Fruit fly (Drosophila melanogaster): ENCODE data around the gene CycT.
A peak's percentile ranks its signal among the peaks of the same experiment; 100 is the strongest.

Gene CycT

DNA sequence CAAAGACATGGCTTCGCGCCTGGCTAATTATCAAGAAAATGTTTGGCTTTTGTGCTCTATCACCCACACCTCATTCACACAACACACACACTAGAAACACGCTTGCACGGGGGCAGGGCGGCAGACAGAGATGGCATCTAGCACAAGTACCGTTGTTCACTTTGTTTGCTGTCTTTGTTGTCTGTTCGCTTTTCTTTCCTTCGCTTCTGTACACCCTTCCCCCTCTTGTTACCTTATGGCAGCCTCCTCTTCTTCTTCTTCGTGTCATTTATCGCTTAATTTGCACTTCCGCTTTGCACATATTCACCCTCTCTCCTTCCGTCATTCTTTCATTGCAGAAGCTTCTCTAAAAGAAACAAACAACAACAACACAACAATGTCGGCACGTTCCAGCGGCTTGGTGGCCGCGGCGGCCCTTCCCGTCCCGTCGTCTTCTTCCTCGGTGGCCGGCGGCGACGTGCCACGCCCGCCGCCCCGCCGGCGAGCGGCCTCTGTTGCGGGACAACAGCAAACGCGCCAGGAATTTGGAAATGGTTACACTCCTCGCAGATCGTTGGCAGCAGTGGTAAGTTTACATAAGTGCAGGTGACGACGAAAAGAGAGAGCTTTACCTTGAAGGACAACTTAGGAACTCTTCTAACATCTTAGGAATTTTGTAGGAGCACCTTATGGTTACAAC, 27.0 kb downstream of the CycT start:
- TF ChIP-seq knrl (GFP tag; IDR thresholded peaks at IDR 0.05; ENCODE audit: partially characterized antibody), result no peak
- TF ChIP-seq Pdp1 (GFP tag; optimal IDR thresholded peaks at IDR 0.05), result no peak
- no peak for TF ChIP-seq CoRest (tag; optimal IDR thresholded peaks at IDR 0.05)
- TF ChIP-seq Doc3 (GFP tag; IDR thresholded peaks at IDR 0.05; ENCODE audit: partially characterized antibody), result 0 out of 3 replicates have a peak, but pooled peaks have one; percentile 14
- peak; percentile 7 for TF ChIP-seq CG11723 (GFP tag; optimal IDR thresholded peaks at IDR 0.05)
- TF ChIP-seq ATbp (GFP tag; optimal IDR thresholded peaks at IDR 0.05), result peak; percentile 32
- TF ChIP-seq CG9932 (GFP tag; IDR thresholded peaks at IDR 0.05), result 0 out of 2 replicates have a peak, but pooled peaks have one; percentile 9
- no peak for TF ChIP-seq fu2 (GFP tag; optimal IDR thresholded peaks at IDR 0.05)
- peak; percentile 91 for TF ChIP-seq crol (GFP tag; IDR thresholded peaks at IDR 0.05)
- 0 out of 3 replicates have a peak, but pooled peaks have one; percentile 25 for TF ChIP-seq H15 (GFP tag; IDR thresholded peaks at IDR 0.05)
- peak; percentile 13 for TF ChIP-seq NC2α (GFP tag; optimal IDR thresholded peaks at IDR 0.05)
- no peak for TF ChIP-seq CG12659 (GFP tag; optimal IDR thresholded peaks at IDR 0.05)
- peak; percentile 4 for TF ChIP-seq repo (GFP tag; optimal IDR thresholded peaks at IDR 0.05)
- TF ChIP-seq grn (GFP tag; optimal IDR thresholded peaks at IDR 0.05), result peak; percentile 18
- TF ChIP-seq chm (GFP tag; IDR thresholded peaks at IDR 0.05), result peak; percentile 40
- no peak for TF ChIP-seq lbe (GFP tag; optimal IDR thresholded peaks at IDR 0.05)
- no peak for TF ChIP-seq CG2678 (tag; optimal IDR thresholded peaks at IDR 0.05)
- no peak for TF ChIP-seq vnd (GFP tag; IDR thresholded peaks at IDR 0.05; ENCODE audit: partially characterized antibody)
- TF ChIP-seq CG18619 (GFP tag; optimal IDR thresholded peaks at IDR 0.05), result no peak
- peak; percentile 22; the same call in 1 of the 2 replicates for TF ChIP-seq E2f2 (GFP tag; IDR thresholded peaks at IDR 0.05)
- no peak for TF ChIP-seq CG33557 (GFP tag; optimal IDR thresholded peaks at IDR 0.05)
- TF ChIP-seq HHEX (GFP tag; optimal IDR thresholded peaks at IDR 0.05), result peak; percentile 22
- no peak for TF ChIP-seq CG12155 (GFP tag; optimal IDR thresholded peaks at IDR 0.05)
- TF ChIP-seq CG11696 (GFP tag; IDR thresholded peaks at IDR 0.05), result 0 out of 2 replicates have a peak, but pooled peaks have one; percentile 30
- TF ChIP-seq CG18599 (GFP tag; optimal IDR thresholded peaks at IDR 0.05), result no peak
- TF ChIP-seq CG15601 (tag; optimal IDR thresholded peaks at IDR 0.05), result no peak
- no peak for TF ChIP-seq prd (optimal IDR thresholded peaks at IDR 0.05)
- no peak for TF ChIP-seq prd (GFP tag; IDR thresholded peaks at IDR 0.05)
- no peak for TF ChIP-seq Elba2 (GFP tag; optimal IDR thresholded peaks at IDR 0.05)
- TF ChIP-seq kni (GFP tag; optimal IDR thresholded peaks at IDR 0.05), result peak; percentile 46
- peak; percentile 53 for TF ChIP-seq D19A (tag; optimal IDR thresholded peaks at IDR 0.05)
- TF ChIP-seq Nf-YC (tag; optimal IDR thresholded peaks at IDR 0.05), result no peak
- TF ChIP-seq CG2199 (GFP tag; IDR thresholded peaks at IDR 0.05), result 0 out of 3 replicates have a peak, but pooled peaks have one; percentile 23
- no peak for TF ChIP-seq wek (GFP tag; optimal IDR thresholded peaks at IDR 0.05)
- TF ChIP-seq chinmo (GFP tag; IDR thresholded peaks at IDR 0.05; ENCODE audit: partially characterized antibody), result 0 out of 4 replicates have a peak, but pooled peaks have one; percentile 53
- peak; percentile 80 for TF ChIP-seq CG10321 (GFP tag; IDR thresholded peaks at IDR 0.05)
- TF ChIP-seq btn (GFP tag; optimal IDR thresholded peaks at IDR 0.05), result no peak
- TF ChIP-seq CG3995 (GFP tag; optimal IDR thresholded peaks at IDR 0.05), result no peak
- TF ChIP-seq lmd (GFP tag; IDR thresholded peaks at IDR 0.05), result no peak
- no peak for TF ChIP-seq unpg (GFP tag; optimal IDR thresholded peaks at IDR 0.05)
- no peak for TF ChIP-seq Stat92E (GFP tag; optimal IDR thresholded peaks at IDR 0.05)
- no peak for TF ChIP-seq Adf1 (GFP tag; IDR thresholded peaks at IDR 0.05)
- TF ChIP-seq CG17385 (GFP tag; optimal IDR thresholded peaks at IDR 0.05), result peak; percentile 72
- no peak for TF ChIP-seq TFAM (GFP tag; optimal IDR thresholded peaks at IDR 0.05)
- no peak for TF ChIP-seq al (GFP tag; IDR thresholded peaks at IDR 0.05)
- TF ChIP-seq sima (GFP tag; optimal IDR thresholded peaks at IDR 0.05), result no peak
- no peak for TF ChIP-seq slp2 (GFP tag; optimal IDR thresholded peaks at IDR 0.05)
- peak; percentile 53 for TF ChIP-seq psq (GFP tag; optimal IDR thresholded peaks at IDR 0.05)
- 0 out of 2 replicates have a peak, but pooled peaks have one; percentile 17 for TF ChIP-seq Nf-YA (GFP tag; IDR thresholded peaks at IDR 0.05)
